Worm (Caenorhabditis elegans): ENCODE data around the gene srt-48.

ce11 chrIV:15056081-15056586, 12.6 kb downstream of the srt-48 start, which contains the start of gene Y41E3.19:
- TF ChIP-seq dpl-1 (GFP tag; optimal IDR thresholded peaks at IDR 0.05) (no peak), nfya-1 (tag; optimal IDR thresholded peaks at IDR 0.05; ENCODE audit: borderline replicate concordance, insufficient read depth) (no peak), hmg-1.2 (GFP tag; IDR thresholded peaks at IDR 0.05) (no peak), let-607 (tag; optimal IDR thresholded peaks at IDR 0.05) (no peak), snpc-4 (GFP tag; optimal IDR thresholded peaks at IDR 0.05) (peak; percentile 36), snpc-4 (tag; optimal IDR thresholded peaks at IDR 0.05) (peak in 3 of 4 experiments; percentile 28 to 92 (median 30)), akir-1 (GFP tag; optimal IDR thresholded peaks at IDR 0.05) (no peak), athp-1 (tag; optimal IDR thresholded peaks at IDR 0.05) (no peak), F55B11.4 (tag; optimal IDR thresholded peaks at IDR 0.05; ENCODE audit: borderline replicate concordance, insufficient read depth) (no peak), mcd-1 (GFP tag; IDR thresholded peaks at IDR 0.05) (no peak), dpff-1 (tag; optimal IDR thresholded peaks at IDR 0.05) (no peak), lin-54 (GFP tag; optimal IDR thresholded peaks at IDR 0.05) (no peak), xnd-1 (tag; optimal IDR thresholded peaks at IDR 0.05) (no peak), ccch-3 (GFP tag; optimal IDR thresholded peaks at IDR 0.05) (no peak)
